Worm (Caenorhabditis elegans): ENCODE measurements around the gene his-7.

- TF ChIP-seq flt-1 (GFP tag; IDR thresholded peaks at IDR 0.05), result no peak
- no peak for TF ChIP-seq hnd-1 (tag; optimal IDR thresholded peaks at IDR 0.05)
- TF ChIP-seq scrt-1 (GFP tag; IDR thresholded peaks at IDR 0.05), result no peak
- no peak for TF ChIP-seq B0310.2 (tag; optimal IDR thresholded peaks at IDR 0.05)
- no peak for TF ChIP-seq ceh-36 (tag; optimal IDR thresholded peaks at IDR 0.05)
- TF ChIP-seq ama-1 (optimal IDR thresholded peaks at IDR 0.05), result no peak
- TF ChIP-seq sea-1 (GFP tag; conservative IDR thresholded peaks at IDR 0.05), result no peak
- no peak for TF ChIP-seq tra-4 (tag; optimal IDR thresholded peaks at IDR 0.05)
- TF ChIP-seq ets-7 (tag; optimal IDR thresholded peaks at IDR 0.05), result no peak
- TF ChIP-seq tbx-11 (GFP tag; IDR thresholded peaks at IDR 0.05), result no peak
- no peak for TF ChIP-seq hmbx-1 (tag; optimal IDR thresholded peaks at IDR 0.05)
- no peak for TF ChIP-seq aly-1 (tag; optimal IDR thresholded peaks at IDR 0.05)
- no peak for TF ChIP-seq F13C5.2 (tag; optimal IDR thresholded peaks at IDR 0.05)
These were observed 12.5 kb downstream of the his-7 start, which contains the start of the genes slc-17.8 and asns-1 for ce11 chrV:8545531-8546224.
